Worm (Caenorhabditis elegans) whole organism, mixed stage, embryonic: ENCODE results near the gene K11G9.5.
A peak's percentile ranks its signal among the peaks of the same experiment; 100 is the strongest.

Source experiments
- M03D4.4 ChIP-seq: sonication (generic microtip); optimal IDR thresholded peaks from 2 replicates; lab custom pipeline; 2017; ENCODE audit warnings: mild to moderate bottlenecking, missing genetic modification characterization, missing compliant biosample characterization
- bed-3 ChIP-seq: fragments of 200-800 bp; sonication (Bioruptor generic); optimal IDR thresholded peaks from 3 replicates; lab custom pipeline; 2018; ENCODE audit warnings: mild to moderate bottlenecking, missing genetic modification characterization, moderate library complexity, missing compliant biosample characterization
- blmp-1 ChIP-seq: fragments of 150-350 bp; optimal IDR thresholded peaks from 2 replicates; lab custom pipeline; 2014; ENCODE audit warnings: missing biosample characterization, missing genetic modification characterization
- ceh-39 ChIP-seq: fragments of 150-350 bp; optimal IDR thresholded peaks from 2 replicates; lab custom pipeline; 2014; ENCODE audit warnings: missing biosample characterization, missing genetic modification characterization
- ceh-43 ChIP-seq: fragments of 200-800 bp; sonication (Bioruptor generic); optimal IDR thresholded peaks from 2 replicates; lab custom pipeline; 2018; ENCODE audit warnings: mild to moderate bottlenecking, missing genetic modification characterization, moderate library complexity, missing compliant biosample characterization
- ceh-83 ChIP-seq: fragments of 200-800 bp; sonication (Bioruptor generic); optimal IDR thresholded peaks from 2 replicates; lab custom pipeline; 2018; ENCODE audit warnings: mild to moderate bottlenecking, missing genetic modification characterization, missing compliant biosample characterization
- ces-1 ChIP-seq: fragments of 150-350 bp; optimal IDR thresholded peaks from 2 replicates; lab custom pipeline; 2014; ENCODE audit warnings: missing biosample characterization, missing genetic modification reagents, missing genetic modification characterization
- cnd-1 ChIP-seq: fragments of 200-800 bp; sonication (Bioruptor generic); optimal IDR thresholded peaks from 2 replicates; lab custom pipeline; 2018; ENCODE audit warnings: mild to moderate bottlenecking, missing genetic modification characterization, missing compliant biosample characterization
- elt-1 ChIP-seq: sonication (generic microtip); optimal IDR thresholded peaks from 2 replicates; lab custom pipeline; 2017; ENCODE audit warnings: missing genetic modification characterization, mild to moderate bottlenecking, missing compliant biosample characterization, antibody characterized with exemption, moderate library complexity, borderline replicate concordance; ENCODE audit not compliant: insufficient read depth
- elt-3 ChIP-seq: fragments of 150-350 bp; optimal IDR thresholded peaks from 2 replicates; lab custom pipeline; 2014; ENCODE audit warnings: missing biosample characterization, missing genetic modification characterization
- flh-1 ChIP-seq: fragments of 200-800 bp; sonication (Bioruptor generic); optimal IDR thresholded peaks from 2 replicates; lab custom pipeline; 2018; ENCODE audit warnings: mild to moderate bottlenecking, missing genetic modification characterization, moderate library complexity, missing compliant biosample characterization
- ham-2 ChIP-seq: fragments of 200-800 bp; sonication (Bioruptor generic); optimal IDR thresholded peaks from 2 replicates; lab custom pipeline; 2018; ENCODE audit warnings: mild to moderate bottlenecking, missing genetic modification characterization, missing compliant biosample characterization
- lin-13 ChIP-seq: fragments of 150-350 bp; optimal IDR thresholded peaks from 2 replicates; lab custom pipeline; 2014; ENCODE audit warnings: missing biosample characterization, missing genetic modification characterization
- lin-32 ChIP-seq: fragments of 200-800 bp; sonication (Bioruptor generic); optimal IDR thresholded peaks from 2 replicates; lab custom pipeline; 2018; ENCODE audit warnings: mild to moderate bottlenecking, missing genetic modification characterization, missing compliant biosample characterization
- lsy-2 ChIP-seq: fragments of 150-350 bp; optimal IDR thresholded peaks from 2 replicates; lab custom pipeline; 2014; ENCODE audit warnings: missing biosample characterization, missing genetic modification characterization
- mab-5 ChIP-seq: fragments of 150-350 bp; optimal IDR thresholded peaks from 2 replicates; lab custom pipeline; 2014; ENCODE audit warnings: missing biosample characterization, missing genetic modification characterization
- mep-1 ChIP-seq: fragments of 150-350 bp; optimal IDR thresholded peaks from 2 replicates; lab custom pipeline; 2017; ENCODE audit warnings: missing biosample characterization, missing genetic modification reagents, missing genetic modification characterization, inconsistent platforms
- mls-2 ChIP-seq: sonication (generic microtip); optimal IDR thresholded peaks from 2 replicates; lab custom pipeline; 2016; ENCODE audit warnings: mild to moderate bottlenecking, missing genetic modification characterization, moderate library complexity, missing compliant biosample characterization
- nhr-12 ChIP-seq: fragments of 150-350 bp; optimal IDR thresholded peaks from 2 replicates; lab custom pipeline; 2014; ENCODE audit warnings: missing biosample characterization, missing genetic modification characterization
- nhr-2 ChIP-seq: fragments of 150-350 bp; optimal IDR thresholded peaks from 2 replicates; lab custom pipeline; 2014; ENCODE audit warnings: missing biosample characterization, missing genetic modification characterization
- nhr-237 ChIP-seq: fragments of 150-350 bp; optimal IDR thresholded peaks from 2 replicates; lab custom pipeline; 2014; ENCODE audit warnings: missing biosample characterization, missing genetic modification characterization
- nhr-28 ChIP-seq: fragments of 150-350 bp; optimal IDR thresholded peaks from 2 replicates; lab custom pipeline; 2014; ENCODE audit warnings: missing biosample characterization, missing genetic modification characterization
- pha-4 ChIP-seq: fragments of 150-350 bp; optimal IDR thresholded peaks from 2 replicates; lab custom pipeline; 2018; ENCODE audit warnings: missing biosample characterization, missing genetic modification reagents, missing genetic modification characterization
- sem-2 ChIP-seq: fragments of 200-800 bp; sonication (Bioruptor generic); optimal IDR thresholded peaks from 2 replicates; lab custom pipeline; 2018; ENCODE audit warnings: mild to moderate bottlenecking, missing genetic modification characterization, missing compliant biosample characterization
- snpc-4 ChIP-seq: fragments of 150-350 bp; optimal IDR thresholded peaks from 2 replicates; lab custom pipeline; 2014; ENCODE audit warnings: missing biosample characterization, missing genetic modification characterization
- sptf-1 ChIP-seq: sonication (generic microtip); optimal IDR thresholded peaks from 2 replicates; lab custom pipeline; 2017; ENCODE audit warnings: mild to moderate bottlenecking, missing genetic modification characterization, moderate library complexity, missing compliant biosample characterization
- tbx-8 ChIP-seq: fragments of 200-800 bp; sonication (Bioruptor generic); optimal IDR thresholded peaks from 2 replicates; lab custom pipeline; 2018; ENCODE audit warnings: mild to moderate bottlenecking, missing genetic modification characterization, moderate library complexity, missing compliant biosample characterization
- unc-120 ChIP-seq: sonication (generic microtip); optimal IDR thresholded peaks from 2 replicates; lab custom pipeline; 2017; ENCODE audit warnings: missing genetic modification characterization, missing compliant biosample characterization; ENCODE audit not compliant: poor library complexity, severe bottlenecking
- unc-39 ChIP-seq: fragments of 150-350 bp; optimal IDR thresholded peaks from 2 replicates; lab custom pipeline; 2014; ENCODE audit warnings: missing biosample characterization, missing genetic modification characterization
- unc-62 ChIP-seq: fragments of 150-350 bp; optimal IDR thresholded peaks from 2 replicates; lab custom pipeline; 2014; ENCODE audit warnings: missing biosample characterization, missing genetic modification reagents, missing genetic modification characterization
- zip-8 ChIP-seq: fragments of 150-350 bp; optimal IDR thresholded peaks from 2 replicates; lab custom pipeline; 2014; ENCODE audit warnings: missing biosample characterization, missing genetic modification characterization
- ztf-11 ChIP-seq: fragments of 150-350 bp; optimal IDR thresholded peaks from 2 replicates; lab custom pipeline; 2014; ENCODE audit warnings: missing biosample characterization, missing genetic modification characterization

K11G9.5 gene

ce11 chrV:6683740-6684139, 4.6 kb downstream of the K11G9.5 start:
- TF ChIP-seq unc-120: no peak
- TF ChIP-seq sem-2: no peak
- peak; percentile 10 for TF ChIP-seq ces-1

ce11 chrV:6683282-6683681, 5.0 kb downstream of the K11G9.5 start:
- TF ChIP-seq blmp-1 (tag; lab: Kevin White, UChicago): no peak
- no peak for TF ChIP-seq nhr-12 (tag; lab: Kevin White, UChicago)
- TF ChIP-seq flh-1 (GFP tag; lab: Kevin White, UChicago): no peak
- no peak for TF ChIP-seq nhr-237 (tag; lab: Kevin White, UChicago)
- TF ChIP-seq unc-62: no peak
- peak; percentile 57 for TF ChIP-seq lin-32
- peak; percentile 83 for TF ChIP-seq nhr-2 (tag; lab: Kevin White, UChicago)
- TF ChIP-seq M03D4.4 (tag; lab: Kevin White, UChicago): no peak
- no peak for TF ChIP-seq mls-2 (tag; lab: Kevin White, UChicago)
- no peak for TF ChIP-seq ces-1
- TF ChIP-seq sptf-1: no peak
- TF ChIP-seq mep-1: peak; percentile 7
- no peak for TF ChIP-seq ztf-11
- TF ChIP-seq lin-13 (tag; lab: Kevin White, UChicago): no peak
- no peak for TF ChIP-seq mab-5 (tag; lab: Kevin White, UChicago)
- TF ChIP-seq lsy-2: no peak
- no peak for TF ChIP-seq pha-4 (tag; lab: Kevin White, UChicago)
- no peak for TF ChIP-seq snpc-4 (tag; lab: Kevin White, UChicago)
- TF ChIP-seq cnd-1 (tag; lab: Kevin White, UChicago): peak; percentile 44
- no peak for TF ChIP-seq unc-120
- no peak for TF ChIP-seq sem-2
- no peak for TF ChIP-seq ceh-83
- TF ChIP-seq elt-1 (tag; lab: Kevin White, UChicago): no peak

DNA sequence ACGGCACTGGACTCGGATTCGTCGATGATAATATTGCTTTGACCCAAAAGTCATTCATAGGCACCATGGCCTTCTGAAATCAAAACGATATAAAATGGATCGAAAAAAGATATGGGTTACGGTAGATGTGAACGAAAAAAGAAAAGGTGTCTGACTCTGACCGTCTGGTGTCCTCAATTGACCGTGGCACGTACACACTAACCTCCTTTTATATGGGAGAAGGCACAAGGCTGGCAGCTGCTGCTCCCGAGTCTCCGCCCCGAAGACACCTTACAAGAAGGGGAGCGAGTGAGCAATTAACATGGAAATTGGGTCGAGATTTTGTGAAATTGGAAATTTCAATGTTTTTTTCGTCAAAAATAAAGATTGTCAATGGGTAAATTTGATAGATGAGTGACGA, 6.8 kb downstream of the K11G9.5 start, which contains the start of gene egl-46:
Gene egl-46, minus strand, starts transcription at position 73 of the 400 bp plus-strand sequence.
- TF ChIP-seq sptf-1 (no peak), unc-39 (tag; lab: Kevin White, UChicago) (no peak), sem-2 (no peak), mls-2 (tag; lab: Kevin White, UChicago) (no peak), mep-1 (no peak), nhr-2 (tag; lab: Kevin White, UChicago) (peak; percentile 86), snpc-4 (tag; lab: Kevin White, UChicago) (no peak), ceh-39 (tag; lab: Kevin White, UChicago) (no peak), nhr-28 (tag; lab: Kevin White, UChicago) (no peak), elt-1 (tag; lab: Kevin White, UChicago) (no peak), ham-2 (no peak), pha-4 (tag; lab: Kevin White, UChicago) (no peak), cnd-1 (tag; lab: Kevin White, UChicago) (peak; percentile 33), nhr-12 (tag; lab: Kevin White, UChicago) (no peak), ces-1 (no peak), mab-5 (tag; lab: Kevin White, UChicago) (no peak), M03D4.4 (tag; lab: Kevin White, UChicago) (no peak), lin-32 (peak; percentile 54), flh-1 (GFP tag; lab: Kevin White, UChicago) (no peak), ztf-11 (no peak), ceh-83 (no peak), tbx-8 (GFP tag; lab: Kevin White, UChicago) (no peak), lsy-2 (peak; percentile 8), elt-3 (tag; lab: Kevin White, UChicago) (no peak), bed-3 (GFP tag; lab: Kevin White, UChicago) (no peak), unc-62 (no peak), blmp-1 (tag; lab: Kevin White, UChicago) (no peak)

DNA sequence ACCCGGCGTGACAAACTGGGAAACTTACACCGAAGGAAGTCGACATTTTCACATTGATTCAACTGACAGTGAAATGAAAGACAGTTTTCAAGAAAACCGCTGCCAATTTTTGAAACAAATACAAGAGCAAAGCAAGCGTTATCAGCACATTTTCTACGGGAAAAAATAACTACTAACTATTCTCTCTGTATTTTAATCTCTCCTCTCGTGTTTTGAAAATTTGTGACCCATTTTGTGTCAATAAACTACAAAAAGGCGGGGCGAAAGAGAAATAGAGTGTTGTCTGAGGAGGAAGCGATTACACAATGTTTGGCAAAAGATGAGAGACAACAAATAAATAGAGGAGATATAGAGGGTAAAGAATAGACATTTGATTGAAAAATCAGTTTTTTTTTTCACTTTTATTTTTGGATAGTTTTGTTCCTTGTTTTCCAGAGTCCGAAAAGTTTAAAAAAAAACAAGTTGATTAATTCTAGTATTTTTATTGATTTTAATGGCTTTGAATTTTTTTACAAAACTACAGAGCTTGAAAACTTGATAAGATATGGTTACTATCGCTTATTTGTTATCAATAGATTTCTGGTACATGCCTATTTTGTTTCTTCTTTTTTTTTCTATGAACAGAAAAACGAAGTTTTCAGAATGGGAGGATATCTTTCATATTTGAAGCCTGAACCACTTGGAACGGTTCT, 12.0 kb downstream of the K11G9.5 start, which contains the start of gene cest-34:
Gene cest-34, plus strand, starts transcription at position 642 of the 692 bp plus-strand sequence.
- TF ChIP-seq sptf-1 (no peak), bed-3 (GFP tag; lab: Kevin White, UChicago) (no peak), unc-120 (no peak), nhr-28 (tag; lab: Kevin White, UChicago) (no peak), tbx-8 (GFP tag; lab: Kevin White, UChicago) (no peak), ztf-11 (no peak), lin-13 (tag; lab: Kevin White, UChicago) (no peak), ces-1 (no peak), zip-8 (no peak), sem-2 (no peak), lin-32 (no peak), elt-1 (tag; lab: Kevin White, UChicago) (no peak), mep-1 (no peak), pha-4 (tag; lab: Kevin White, UChicago) (no peak), nhr-2 (tag; lab: Kevin White, UChicago) (no peak), lsy-2 (no peak), unc-39 (tag; lab: Kevin White, UChicago) (no peak), flh-1 (GFP tag; lab: Kevin White, UChicago) (no peak), ceh-43 (no peak)
